Fruit fly (Drosophila melanogaster) whole organism, embryonic: ENCODE measurements around the gene CG8677.
A peak's percentile ranks its signal among the peaks of the same experiment; 100 is the strongest.

Experiments
- Atf6 ChIP-seq: fragments of 200-800 bp; sonication (Bioruptor generic); IDR thresholded peaks from 2 replicates; pipeline ENCODE4 v1.3.6; 2022; ENCODE audit warnings: missing biosample characterization, missing genetic modification characterization
- Awh ChIP-seq: fragments of 200-800 bp; sonication (Bioruptor generic); IDR thresholded peaks from 2 replicates; pipeline ENCODE4, ENCODE4 v1.3.6; 2022; ENCODE audit warnings: missing biosample characterization, missing genetic modification characterization
- CG10147 ChIP-seq: fragments of 200-800 bp; sonication (Bioruptor generic); optimal IDR thresholded peaks from 2 replicates; lab custom pipeline; 2019; ENCODE audit warnings: missing biosample characterization, mild to moderate bottlenecking, missing genetic modification characterization, moderate library complexity
- CG10543 ChIP-seq: fragments of 200-800 bp; sonication (Bioruptor generic); optimal IDR thresholded peaks from 3 replicates; lab custom pipeline; 2017; ENCODE audit warnings: missing biosample characterization, mild to moderate bottlenecking, missing genetic modification characterization, moderate library complexity
- CG11085 ChIP-seq: fragments of 200-800 bp; sonication (Bioruptor generic); IDR thresholded peaks from 2 replicates; pipeline ENCODE4 v1.3.6; 2022; ENCODE audit warnings: missing biosample characterization, missing genetic modification characterization
- CG12769 ChIP-seq: fragments of 200-800 bp; sonication (Bioruptor generic); optimal IDR thresholded peaks from 2 replicates; lab custom pipeline; 2019; ENCODE audit warnings: missing biosample characterization, mild to moderate bottlenecking, missing genetic modification characterization, moderate library complexity
- CG13123 ChIP-seq: fragments of 200-800 bp; sonication (Bioruptor generic); optimal IDR thresholded peaks from 2 replicates; lab custom pipeline; 2016; ENCODE audit warnings: missing biosample characterization, missing genetic modification characterization
- CG1602 ChIP-seq: fragments of 200-800 bp; sonication (Bioruptor generic); optimal IDR thresholded peaks from 3 replicates; lab custom pipeline; 2016; ENCODE audit warnings: missing biosample characterization, missing genetic modification characterization
- CG17829 ChIP-seq: fragments of 200-800 bp; optimal IDR thresholded peaks from 2 replicates; lab custom pipeline; 2019; ENCODE audit warnings: missing biosample characterization, mild to moderate bottlenecking, missing genetic modification characterization, moderate library complexity
- CG1832 ChIP-seq: fragments of 200-800 bp; sonication (Bioruptor generic); optimal IDR thresholded peaks from 2 replicates; lab custom pipeline; 2017; ENCODE audit warnings: missing biosample characterization, mild to moderate bottlenecking, missing genetic modification characterization, inconsistent platforms
- CG2116 ChIP-seq: fragments of 200-800 bp; sonication (Bioruptor generic); optimal IDR thresholded peaks from 3 replicates; lab custom pipeline; 2018; ENCODE audit warnings: missing biosample characterization, mild to moderate bottlenecking, missing genetic modification characterization
- CG2712 ChIP-seq: fragments of 200-800 bp; optimal IDR thresholded peaks from 3 replicates; lab custom pipeline; 2019; ENCODE audit warnings: missing biosample characterization, mild to moderate bottlenecking, missing genetic modification characterization, moderate library complexity
- CG3838 ChIP-seq: fragments of 200-800 bp; sonication (Bioruptor generic); optimal IDR thresholded peaks from 3 replicates; lab custom pipeline; 2016; ENCODE audit warnings: missing biosample characterization, missing genetic modification characterization
- CG4820 ChIP-seq: fragments of 200-800 bp; sonication (Bioruptor generic); optimal IDR thresholded peaks from 3 replicates; lab custom pipeline; 2016; ENCODE audit warnings: missing biosample characterization, missing genetic modification characterization
- CG6854 ChIP-seq: fragments of 200-800 bp; sonication (Bioruptor generic); optimal IDR thresholded peaks from 3 replicates; lab custom pipeline; 2017; ENCODE audit warnings: missing biosample characterization, mild to moderate bottlenecking, missing genetic modification characterization
- CG9215 ChIP-seq: fragments of 200-800 bp; sonication (Bioruptor generic); IDR thresholded peaks from 2 replicates; pipeline ENCODE4 v1.3.6; 2022; ENCODE audit warnings: missing biosample characterization, missing genetic modification characterization
- CG9817 ChIP-seq: fragments of 200-800 bp; sonication (Bioruptor generic); optimal IDR thresholded peaks from 2 replicates; lab custom pipeline; 2018; ENCODE audit warnings: missing biosample characterization, mild to moderate bottlenecking, missing genetic modification characterization, moderate library complexity
- Deaf1 ChIP-seq: fragments of 200-800 bp; optimal IDR thresholded peaks from 3 replicates; lab custom pipeline; 2019; ENCODE audit warnings: missing biosample characterization, mild to moderate bottlenecking, missing genetic modification characterization, moderate library complexity
- E2f2 ChIP-seq: fragments of 200-800 bp; sonication (Bioruptor generic); IDR thresholded peaks from 2 replicates; pipeline ENCODE4 v1.3.6; 2022; ENCODE audit warnings: missing biosample characterization, missing genetic modification characterization
- HLH4C ChIP-seq: fragments of 200-800 bp; sonication (Bioruptor generic); IDR thresholded peaks from 3 replicates; pipeline ENCODE4 v1.3.6; 2022; ENCODE audit warnings: missing biosample characterization, missing genetic modification characterization; ENCODE audit not compliant: partially characterized antibody
- HLHmδ ChIP-seq: fragments of 200-800 bp; sonication (Bioruptor generic); optimal IDR thresholded peaks from 2 replicates; lab custom pipeline; 2018; ENCODE audit warnings: missing biosample characterization, mild to moderate bottlenecking, missing genetic modification characterization, moderate library complexity
- HmgZ ChIP-seq: fragments of 200-800 bp; sonication (Bioruptor generic); optimal IDR thresholded peaks from 2 replicates; lab custom pipeline; 2018; ENCODE audit warnings: missing biosample characterization, mild to moderate bottlenecking, missing genetic modification characterization
- Hr78 ChIP-seq, 2 experiments: fragments of 200-800 bp in 1 of 2; fragments of >200 bp in 1 of 2; sonication (Bioruptor generic) in 1 of 2; optimal IDR thresholded peaks; 2 replicates each; lab custom pipeline; 2017 to 2019; ENCODE audit warnings: missing biosample characterization in 2 of 2, missing genetic modification characterization in 2 of 2, mild to moderate bottlenecking in 1 of 2, moderate library complexity in 1 of 2
- Lhr ChIP-seq: fragments of 200-800 bp; sonication (Bioruptor generic); optimal IDR thresholded peaks from 3 replicates; lab custom pipeline; 2017; ENCODE audit warnings: mild to moderate bottlenecking, missing biosample characterization, missing genetic modification reagents, missing genetic modification characterization
- Med ChIP-seq: fragments of 200-800 bp; sonication (Bioruptor generic); peaks from one replicate; lab custom pipeline; 2016; ENCODE audit warnings: missing biosample characterization, missing genetic modification characterization, mild to moderate bottlenecking, inconsistent platforms, moderate library complexity
- NC2β ChIP-seq: fragments of 200-800 bp; sonication (Bioruptor generic); optimal IDR thresholded peaks from 2 replicates; lab custom pipeline; 2016; ENCODE audit warnings: missing biosample characterization, missing genetic modification characterization
- NFAT ChIP-seq: fragments of 200-800 bp; sonication (Bioruptor generic); IDR thresholded peaks from 2 replicates; pipeline ENCODE4 v1.3.6; 2022; ENCODE audit warnings: missing biosample characterization, missing genetic modification characterization
- Sox100B ChIP-seq: fragments of 200-800 bp; sonication (Bioruptor generic); optimal IDR thresholded peaks from 3 replicates; lab custom pipeline; 2018; ENCODE audit warnings: missing biosample characterization, mild to moderate bottlenecking, missing genetic modification characterization
- Sox102F ChIP-seq: fragments of 200-800 bp; sonication (Bioruptor generic); optimal IDR thresholded peaks from 2 replicates; lab custom pipeline; 2018; ENCODE audit warnings: missing biosample characterization, mild to moderate bottlenecking, missing genetic modification characterization, moderate library complexity
- Trl ChIP-seq, 3 experiments: fragments of >200 bp in 2 of 3; fragments of 200-800 bp in 1 of 3; sonication (Bioruptor generic) in 1 of 3; optimal IDR thresholded peaks; 2 replicates in 1 of 3; 3 replicates in 2 of 3; lab custom pipeline; 2016 to 2017; ENCODE audit warnings: missing biosample characterization in 1 of 3, missing genetic modification characterization in 1 of 3
- Vsx1 ChIP-seq: fragments of 200-800 bp; sonication (Bioruptor generic); optimal IDR thresholded peaks from 2 replicates; lab custom pipeline; 2017; ENCODE audit warnings: missing biosample characterization, mild to moderate bottlenecking, missing genetic modification characterization, missing genetic modification reagents
- Xrp1 ChIP-seq: fragments of 200-800 bp; sonication (Bioruptor generic); IDR thresholded peaks from 2 replicates; pipeline ENCODE4 v1.3.6; 2022; ENCODE audit warnings: missing biosample characterization, missing genetic modification characterization
- ap ChIP-seq: fragments of 200-800 bp; sonication (Bioruptor generic); IDR thresholded peaks from 2 replicates; pipeline ENCODE4 v1.3.6; 2022; ENCODE audit warnings: missing biosample characterization, missing genetic modification characterization
- ci ChIP-seq: fragments of 200-800 bp; sonication (Bioruptor generic); IDR thresholded peaks from 3 replicates; pipeline ENCODE4 v1.3.6; 2022; ENCODE audit warnings: missing biosample characterization, missing genetic modification characterization
- fd102C ChIP-seq: fragments of 200-800 bp; sonication (Bioruptor generic); optimal IDR thresholded peaks from 2 replicates; lab custom pipeline; 2018; ENCODE audit warnings: missing biosample characterization, mild to moderate bottlenecking, missing genetic modification characterization, moderate library complexity
- hb ChIP-seq: fragments of 200-800 bp; sonication (Bioruptor generic); IDR thresholded peaks from 3 replicates; pipeline ENCODE4 v1.3.6; 2022; ENCODE audit warnings: missing biosample characterization, missing genetic modification characterization; ENCODE audit not compliant: partially characterized antibody
- jigr1 ChIP-seq: fragments of 200-800 bp; sonication (Bioruptor generic); IDR thresholded peaks from 3 replicates; pipeline ENCODE4 v1.3.6; 2022; ENCODE audit warnings: missing biosample characterization, missing genetic modification characterization
- jing ChIP-seq: fragments of 200-800 bp; sonication (Bioruptor generic); optimal IDR thresholded peaks from 2 replicates; lab custom pipeline; 2018; ENCODE audit warnings: missing biosample characterization, mild to moderate bottlenecking, missing genetic modification characterization
- ken ChIP-seq: fragments of 200-800 bp; sonication (Bioruptor generic); IDR thresholded peaks from 3 replicates; pipeline ENCODE4 v1.3.6; 2022; ENCODE audit warnings: missing biosample characterization, missing genetic modification characterization
- lola ChIP-seq, 3 experiments: fragments of >200 bp in 2 of 3; fragments of 200-800 bp in 1 of 3; sonication (Bioruptor generic) in 1 of 3; optimal IDR thresholded peaks; 2 replicates each; lab custom pipeline; 2017 to 2019; ENCODE audit warnings: missing biosample characterization in 3 of 3, missing genetic modification characterization in 3 of 3, mild to moderate bottlenecking in 1 of 3, moderate library complexity in 1 of 3
- nau ChIP-seq: fragments of 200-800 bp; sonication (Bioruptor generic); optimal IDR thresholded peaks from 3 replicates; lab custom pipeline; 2017; ENCODE audit warnings: missing biosample characterization, mild to moderate bottlenecking, missing genetic modification characterization, missing genetic modification reagents
- nerfin-1 ChIP-seq: fragments of 200-800 bp; sonication (Bioruptor generic); optimal IDR thresholded peaks from 3 replicates; lab custom pipeline; 2019; ENCODE audit warnings: missing biosample characterization, mild to moderate bottlenecking, missing genetic modification characterization, moderate library complexity
- pita ChIP-seq: fragments of 200-800 bp; sonication (Bioruptor generic); optimal IDR thresholded peaks from 2 replicates; lab custom pipeline; 2017; ENCODE audit warnings: missing biosample characterization, mild to moderate bottlenecking, missing genetic modification characterization
- ro ChIP-seq: fragments of 200-800 bp; sonication (Bioruptor generic); IDR thresholded peaks from 2 replicates; pipeline ENCODE4 v1.3.6; 2022; ENCODE audit warnings: missing biosample characterization, missing genetic modification characterization
- salm ChIP-seq: fragments of 200-800 bp; sonication (Bioruptor generic); optimal IDR thresholded peaks from 2 replicates; lab custom pipeline; 2018; ENCODE audit warnings: missing biosample characterization, mild to moderate bottlenecking, missing genetic modification characterization
- stwl ChIP-seq: fragments of 200-800 bp; sonication (Bioruptor generic); optimal IDR thresholded peaks from 3 replicates; lab custom pipeline; 2018; ENCODE audit warnings: missing biosample characterization, mild to moderate bottlenecking, missing genetic modification characterization, moderate library complexity
- twi ChIP-seq: fragments of 200-800 bp; optimal IDR thresholded peaks from 2 replicates; lab custom pipeline; 2019; ENCODE audit warnings: missing biosample characterization, mild to moderate bottlenecking, missing genetic modification characterization, moderate library complexity
- vnd ChIP-seq: fragments of 200-800 bp; sonication (Bioruptor generic); IDR thresholded peaks from 3 replicates; pipeline ENCODE4 v1.3.6; 2022; ENCODE audit warnings: missing biosample characterization, missing genetic modification characterization; ENCODE audit not compliant: partially characterized antibody
- wek ChIP-seq: fragments of 200-800 bp; sonication (Bioruptor generic); optimal IDR thresholded peaks from 3 replicates; lab custom pipeline; 2018; ENCODE audit warnings: missing biosample characterization, mild to moderate bottlenecking, missing genetic modification characterization, moderate library complexity
- wor ChIP-seq: fragments of 200-800 bp; sonication (Bioruptor generic); IDR thresholded peaks from 2 replicates; pipeline ENCODE4 v1.3.6; 2022; ENCODE audit warnings: missing biosample characterization, missing genetic modification characterization

The CG8677 gene

DNA sequence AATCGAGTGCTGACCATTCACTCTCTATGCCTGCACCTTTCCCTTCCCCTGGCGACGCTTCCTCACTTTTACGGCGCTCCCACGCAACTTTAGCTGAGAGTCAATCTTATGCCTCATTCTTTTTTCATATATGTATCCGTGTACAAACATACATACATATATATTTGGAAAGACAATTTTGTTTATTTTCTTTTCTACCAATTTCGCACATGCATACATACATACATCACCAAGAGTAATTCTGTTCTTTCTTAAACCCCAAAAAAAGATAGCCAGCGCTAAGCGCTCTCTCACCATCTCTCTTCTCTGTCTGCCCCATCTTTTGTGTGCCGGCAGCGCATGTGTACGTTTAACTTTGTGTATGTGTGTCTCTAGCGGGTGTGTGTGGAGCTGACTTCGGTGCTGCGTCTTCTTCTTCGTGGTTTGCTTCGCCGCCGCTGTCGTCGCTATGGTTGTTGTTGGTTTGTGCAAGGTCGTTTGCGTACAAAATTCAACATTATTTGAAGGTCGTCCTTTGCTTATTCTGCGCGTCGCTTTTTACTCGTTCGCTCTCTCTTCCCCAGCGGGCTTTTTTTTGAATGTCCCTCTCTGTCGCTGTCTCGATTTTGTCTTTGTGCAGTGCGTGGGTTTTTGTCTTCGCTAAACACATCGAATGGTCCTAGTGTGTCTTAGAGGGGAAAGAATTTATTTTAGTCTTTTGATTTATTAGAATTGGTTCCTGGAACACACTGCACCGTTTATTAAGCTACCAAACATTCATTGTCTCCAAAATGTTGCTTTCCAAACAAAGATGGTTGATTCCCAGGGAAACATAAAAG, 29.6 kb downstream of the CG8677 start (continued):
- no peak for TF ChIP-seq ap (GFP tag; lab: Robert Waterston, UW)
- TF ChIP-seq wor = no peak
- TF ChIP-seq CG17829 = peak; percentile 17
- no peak for TF ChIP-seq Xrp1 (GFP tag; lab: Robert Waterston, UW)
- no peak for TF ChIP-seq CG3838 (GFP tag; lab: Kevin White, UChicago)
- no peak for TF ChIP-seq NC2β
- TF ChIP-seq lola (GFP tag; optimal IDR thresholded peaks at IDR 0.05; lab: Kevin White, UChicago) = no peak
- no peak for TF ChIP-seq CG4820 (GFP tag; lab: Kevin White, UChicago)
- TF ChIP-seq NFAT = no peak
- peak; percentile 8 for TF ChIP-seq nerfin-1 (tag; lab: Kevin White, UChicago)
- no peak for TF ChIP-seq wek (GFP tag; lab: Kevin White, UChicago)
- no peak for TF ChIP-seq Lhr (GFP tag; lab: Kevin White, UChicago)
- TF ChIP-seq CG13123 = no peak
- no peak for TF ChIP-seq CG2116 (GFP tag; lab: Kevin White, UChicago)
- TF ChIP-seq HLH4C = no peak
- TF ChIP-seq jing (GFP tag; lab: Kevin White, UChicago) = no peak
- no peak for TF ChIP-seq CG9215 (GFP tag; lab: Robert Waterston, UW)
- no peak for TF ChIP-seq CG2712
- TF ChIP-seq Awh = no peak
- no peak for TF ChIP-seq fd102C (GFP tag; lab: Kevin White, UChicago)
- no peak for TF ChIP-seq vnd (GFP tag; lab: Robert Waterston, UW)
- TF ChIP-seq Sox100B (GFP tag; lab: Kevin White, UChicago) = no peak
- TF ChIP-seq salm = no peak
- no peak for TF ChIP-seq Sox102F (GFP tag; lab: Kevin White, UChicago)
- peak; percentile 31 for TF ChIP-seq pita
- no peak for TF ChIP-seq CG10147 (GFP tag; lab: Kevin White, UChicago)
- no peak for TF ChIP-seq nau (GFP tag; lab: Kevin White, UChicago)
- no peak for TF ChIP-seq CG11085
- no peak for TF ChIP-seq ro (GFP tag; lab: Robert Waterston, UW)
- no peak for TF ChIP-seq Vsx1 (GFP tag; lab: Kevin White, UChicago)
- no peak for TF ChIP-seq jigr1 (GFP tag; lab: Robert Waterston, UW)
- TF ChIP-seq hb = no peak

- no peak for TF ChIP-seq CG9817
- TF ChIP-seq Med = peak; percentile 80
- peak; percentile 29 for TF ChIP-seq twi (tag; lab: Kevin White, UChicago)
- no peak for TF ChIP-seq ken
- peak; percentile 76 for TF ChIP-seq Deaf1
- peak; percentile 17 to 29 for TF ChIP-seq Trl (optimal IDR thresholded peaks at IDR 0.05; lab: Kevin White, UChicago)
- no peak for TF ChIP-seq Trl (GFP tag; optimal IDR thresholded peaks at IDR 0.05; lab: Kevin White, UChicago)
- peak; percentile 65 for TF ChIP-seq CG1832 (GFP tag; lab: Kevin White, UChicago)
- TF ChIP-seq Hr78 (GFP tag; optimal IDR thresholded peaks at IDR 0.05; lab: Kevin White, UChicago) = peak in 1 of 2 experiments; percentile 31
- peak; percentile 48 for TF ChIP-seq HmgZ (tag; lab: Kevin White, UChicago)
- no peak for TF ChIP-seq CG1602 (GFP tag; lab: Kevin White, UChicago)
- TF ChIP-seq HLHmδ = no peak
- TF ChIP-seq ci = 0 out of 3 replicates have a peak, but pooled peaks have one; percentile 10
- no peak for TF ChIP-seq Atf6 (GFP tag; lab: Robert Waterston, UW)
- peak; percentile 44 for TF ChIP-seq CG12769
- peak; percentile 28 for TF ChIP-seq CG10543 (GFP tag; lab: Kevin White, UChicago)
- TF ChIP-seq CG6854 (GFP tag; lab: Kevin White, UChicago) = peak; percentile 28
- TF ChIP-seq E2f2 = peak; percentile 22; the same call in 1 of the 2 replicates
- TF ChIP-seq stwl (tag; lab: Kevin White, UChicago) = peak; percentile 19
Measured at dm6 chr2L:21251750-21252149, 30.6 kb downstream of the CG8677 start.
